Fruit fly (Drosophila melanogaster) Kc167 (cell line): ENCODE measurements around the gene Samuel.

ENCODE experiments used
- Myc ChIP-seq: fragments of >200 bp; optimal IDR thresholded peaks from 2 replicates; lab custom pipeline; 2017; ENCODE audit warnings: missing external identifiers
- Sin3A ChIP-seq: fragments of >200 bp; optimal IDR thresholded peaks from 2 replicates; lab custom pipeline; 2018; ENCODE audit warnings: missing external identifiers
- h ChIP-seq: fragments of >200 bp; optimal IDR thresholded peaks from 3 replicates; lab custom pipeline; 2018; ENCODE audit warnings: missing external identifiers
- insv ChIP-seq: fragments of >200 bp; optimal IDR thresholded peaks from 3 replicates; lab custom pipeline; 2018; ENCODE audit warnings: missing external identifiers
- psq ChIP-seq: fragments of >200 bp; optimal IDR thresholded peaks from 2 replicates; lab custom pipeline; 2017; ENCODE audit warnings: missing external identifiers
- ttk ChIP-seq: sonication (Bioruptor generic); optimal IDR thresholded peaks from 2 replicates; lab custom pipeline; 2017; ENCODE audit warnings: missing external identifiers

The Samuel gene

dm6 chr2L:10988026-10988425 lies 78.8 kb downstream of the Samuel start:
- TF ChIP-seq h (lab: Kevin White, UChicago) (no peak), psq (lab: Kevin White, UChicago) (no peak)

DNA sequence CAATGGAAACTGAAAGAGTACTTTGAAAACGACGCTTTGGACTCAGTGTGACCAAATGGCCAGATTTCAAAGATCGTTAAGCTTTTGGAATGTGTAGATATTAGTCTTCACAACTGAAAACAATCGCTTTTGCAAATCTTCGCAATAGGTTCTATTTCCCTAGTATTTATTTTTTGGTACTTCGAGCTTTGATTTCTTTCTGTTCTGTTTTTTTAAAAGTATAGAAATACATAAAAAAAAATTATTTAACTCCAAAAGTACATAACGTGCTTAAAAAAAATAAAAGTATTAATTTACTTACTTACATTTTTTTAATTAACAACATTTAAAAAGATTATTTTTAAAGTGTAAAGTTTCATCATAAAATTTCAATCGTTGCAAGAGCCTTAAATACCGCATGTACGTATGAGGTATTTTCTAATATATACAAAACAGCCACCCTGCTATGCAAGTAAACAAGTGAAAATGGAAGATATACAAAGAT lies 79.4 kb downstream of the Samuel start, which contains the start of the genes piwi and CG12253:
TSS of gene piwi (minus strand) at position 51 of the 484 bp plus-strand sequence.
TSS of gene CG12253 (plus strand) at position 437 of the 484 bp plus-strand sequence.
- TF ChIP-seq insv: no peak
- TF ChIP-seq h (lab: Kevin White, UChicago): no peak
- TF ChIP-seq ttk: no peak
- TF ChIP-seq psq (lab: Kevin White, UChicago): no peak
- no peak for TF ChIP-seq Myc (lab: Kevin White, UChicago)
- TF ChIP-seq Sin3A (lab: Kevin White, UChicago): no peak

DNA sequence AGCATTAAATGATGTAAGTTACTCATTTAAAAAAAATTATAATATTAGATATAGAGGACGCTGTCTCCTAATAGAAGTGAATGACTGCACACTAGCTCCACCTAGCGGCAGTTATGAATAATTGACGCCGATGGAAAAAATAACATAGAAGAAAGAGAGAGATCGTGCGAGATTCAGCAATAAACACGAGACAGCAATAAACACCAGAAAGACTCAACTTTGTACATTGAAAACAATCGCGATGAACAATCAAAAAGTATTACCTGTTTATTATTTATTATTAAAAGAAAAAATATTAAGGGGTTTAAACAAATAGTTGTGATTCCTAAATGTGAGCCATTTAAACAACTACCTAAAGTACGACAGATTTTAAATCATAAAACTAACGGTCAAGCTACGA lies 80.7 kb downstream of the Samuel start:
- no peak for TF ChIP-seq Sin3A (lab: Kevin White, UChicago)
- no peak for TF ChIP-seq insv
- TF ChIP-seq ttk: no peak
- no peak for TF ChIP-seq psq (lab: Kevin White, UChicago)
- no peak for TF ChIP-seq Myc (lab: Kevin White, UChicago)
- no peak for TF ChIP-seq h (lab: Kevin White, UChicago)

dm6 chr2L:10976864-10977586 lies 89.8 kb downstream of the Samuel start:
- TF ChIP-seq insv (no peak), h (lab: Kevin White, UChicago) (no peak), psq (lab: Kevin White, UChicago) (no peak), ttk (no peak), Sin3A (lab: Kevin White, UChicago) (no peak), Myc (lab: Kevin White, UChicago) (no peak)

- TF ChIP-seq psq (lab: Kevin White, UChicago) (no peak), ttk (no peak), Myc (lab: Kevin White, UChicago) (no peak), Sin3A (lab: Kevin White, UChicago) (no peak), insv (no peak), h (lab: Kevin White, UChicago) (no peak)
Measured at dm6 chr2L:10976046-10976863, 90.5 kb downstream of the Samuel start, which contains the start of the genes ATPsynG and SCAR. Gene ATPsynG, minus strand, starts transcription at chr2L:10976399. Gene SCAR, plus strand, starts transcription at chr2L:10976772.

DNA sequence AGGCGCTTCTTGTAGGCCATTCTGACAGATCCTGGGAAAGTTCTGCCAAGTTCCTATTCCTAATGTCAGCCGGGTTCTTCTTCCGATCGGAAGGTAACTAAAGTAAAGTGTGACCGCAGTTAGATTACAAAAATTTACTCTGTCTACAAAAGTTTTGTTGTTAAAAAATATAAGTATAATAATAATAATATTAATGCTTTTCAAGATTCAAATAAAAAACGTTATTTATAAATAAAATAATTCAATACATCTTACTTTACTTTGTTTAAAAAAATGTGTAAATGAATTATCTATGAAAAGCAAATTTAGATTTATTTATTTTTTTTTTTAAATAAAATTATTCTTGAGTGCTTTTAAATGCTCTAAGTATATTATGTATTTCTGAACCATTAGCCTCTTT lies 91.6 kb downstream of the Samuel start, which contains the start of gene abo:
TSS of gene abo (minus strand) at position 101 of the 400 bp plus-strand sequence.
- no peak for TF ChIP-seq Myc (lab: Kevin White, UChicago)
- TF ChIP-seq h (lab: Kevin White, UChicago): no peak
- no peak for TF ChIP-seq ttk
- no peak for TF ChIP-seq insv
- TF ChIP-seq Sin3A (lab: Kevin White, UChicago): no peak
- TF ChIP-seq psq (lab: Kevin White, UChicago): no peak

DNA sequence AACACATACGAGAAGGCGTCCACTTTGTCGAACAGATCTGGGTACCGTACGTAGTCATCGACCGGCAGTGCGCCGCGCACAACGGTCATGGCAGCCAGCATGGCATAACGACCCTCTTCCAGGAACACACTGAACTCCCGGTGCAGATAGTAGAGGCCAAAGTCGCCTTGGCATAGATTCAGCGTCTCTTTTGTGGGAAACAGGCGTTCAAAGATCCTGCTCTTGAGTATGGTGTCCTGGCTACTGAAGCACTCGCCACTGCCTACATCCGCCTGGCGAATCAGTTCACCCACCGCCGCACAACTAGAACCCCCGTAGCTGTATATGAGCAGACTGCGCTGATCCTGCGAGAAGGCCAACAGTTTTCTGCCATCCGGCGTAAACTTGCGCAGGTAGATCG lies 92.2 kb downstream of the Samuel start:
- TF ChIP-seq Myc (lab: Kevin White, UChicago) (no peak), Sin3A (lab: Kevin White, UChicago) (no peak), psq (lab: Kevin White, UChicago) (no peak), ttk (no peak), insv (no peak), h (lab: Kevin White, UChicago) (no peak)

dm6 chr2L:10972224-10972623 lies 94.6 kb downstream of the Samuel start, which contains the start of gene CG16743:
Gene CG16743, plus strand, starts transcription at chr2L:10972280.
- no peak for TF ChIP-seq psq (lab: Kevin White, UChicago)

DNA sequence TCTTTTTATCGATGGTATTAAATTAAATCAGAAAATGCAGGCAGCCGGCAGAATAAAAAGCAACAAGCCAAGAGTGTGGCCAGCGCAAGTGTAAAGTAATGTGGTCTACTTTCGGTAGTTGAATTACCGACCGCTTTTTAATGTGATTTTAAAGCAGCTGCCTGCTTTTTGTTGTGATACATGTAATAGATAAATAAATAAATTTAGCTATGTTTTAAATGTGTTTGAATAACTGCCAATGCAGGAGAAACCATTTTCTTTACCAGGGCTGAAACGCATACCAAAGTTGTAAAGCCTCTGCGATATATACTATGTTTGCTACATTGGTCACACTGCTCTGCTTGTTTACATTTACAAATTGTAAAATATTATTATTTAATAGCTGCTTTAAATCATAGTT lies 96.7 kb downstream of the Samuel start, which contains the start of the genes Tmem214 and YL-1:
TSS of gene Tmem214 (minus strand) at position 142 of the 400 bp plus-strand sequence.
TSS of gene YL-1 (plus strand) at position 310 of the 400 bp plus-strand sequence.
- TF ChIP-seq insv: no peak
- TF ChIP-seq Sin3A (lab: Kevin White, UChicago): no peak
- no peak for TF ChIP-seq h (lab: Kevin White, UChicago)
- TF ChIP-seq Myc (lab: Kevin White, UChicago): no peak
- TF ChIP-seq psq (lab: Kevin White, UChicago): no peak
- no peak for TF ChIP-seq ttk

DNA sequence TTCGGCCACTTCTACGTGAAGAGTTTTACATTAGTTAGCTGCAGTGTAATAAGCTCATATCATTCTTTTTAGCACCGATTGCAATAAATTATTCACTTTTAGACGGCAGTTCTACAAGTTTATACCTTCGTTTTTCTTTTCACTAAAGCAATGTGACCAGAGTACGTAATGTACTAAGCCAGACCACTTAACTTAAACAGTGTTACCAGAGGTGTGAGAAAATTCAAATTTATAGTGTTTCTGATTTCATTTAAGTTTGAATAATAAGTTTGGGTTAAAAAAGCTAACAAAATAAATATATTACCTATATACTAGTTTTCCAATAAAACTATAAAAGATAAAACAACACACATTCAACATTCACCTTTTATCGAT lies 98.8 kb downstream of the Samuel start:
- TF ChIP-seq Sin3A (lab: Kevin White, UChicago) (no peak), insv (no peak), psq (lab: Kevin White, UChicago) (no peak), ttk (no peak), Myc (lab: Kevin White, UChicago) (no peak), h (lab: Kevin White, UChicago) (no peak)

- TF ChIP-seq Sin3A (lab: Kevin White, UChicago) (no peak), psq (lab: Kevin White, UChicago) (no peak), h (lab: Kevin White, UChicago) (no peak), Myc (lab: Kevin White, UChicago) (no peak), ttk (no peak)
Measured at dm6 chr2L:10967257-10968008, 99.4 kb downstream of the Samuel start.
